Worm (Caenorhabditis elegans) whole organism, late embryonic: ENCODE measurements around the gene fbxb-57.

Experiments
- hlh-30 ChIP-seq: sonication (generic microtip); optimal IDR thresholded peaks from 2 replicates; lab custom pipeline; 2017; ENCODE audit warnings: antibody characterized with exemption, missing genetic modification characterization, missing compliant biosample characterization; ENCODE audit not compliant: insufficient read depth
- nhr-11 ChIP-seq: fragments of 150-350 bp; optimal IDR thresholded peaks from 2 replicates; lab custom pipeline; 2014; ENCODE audit warnings: missing biosample characterization, missing genetic modification characterization
- sox-4 ChIP-seq: sonication (generic microtip); optimal IDR thresholded peaks from 2 replicates; lab custom pipeline; 2017; ENCODE audit warnings: mild to moderate bottlenecking, missing genetic modification characterization, inconsistent platforms, missing compliant biosample characterization

DNA sequence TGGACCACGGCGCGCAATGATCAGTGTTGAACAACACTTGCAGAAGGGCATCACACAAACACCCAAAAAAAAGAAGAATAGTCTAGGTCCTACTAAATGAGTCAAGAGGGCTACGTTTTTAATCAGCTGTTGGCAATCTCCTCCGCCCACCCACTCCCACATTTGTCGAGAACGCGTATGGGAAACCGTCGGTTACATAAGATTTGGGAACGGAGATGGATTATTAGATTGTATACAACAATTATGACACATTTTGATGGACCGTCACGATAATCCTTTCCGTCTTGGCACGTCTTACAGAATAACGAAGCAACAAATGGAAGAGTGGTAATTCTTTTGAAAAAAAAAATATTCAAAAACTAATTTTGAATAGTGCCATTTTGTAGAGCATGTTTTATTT lies 2.6 kb upstream of the fbxb-57 start:
- TF ChIP-seq sox-4 (tag; lab: Kevin White, UChicago) (no peak), hlh-30 (tag; lab: Kevin White, UChicago) (no peak), nhr-11 (tag; lab: Kevin White, UChicago) (no peak)
